Fruit fly (Drosophila melanogaster) whole organism, embryonic: Measurements from ENCODE around the gene phtm.
A peak's percentile ranks its signal among the peaks of the same experiment; 100 is the strongest.

Source experiments
- B-H2 ChIP-seq: fragments of 200-800 bp; sonication (Bioruptor generic); optimal IDR thresholded peaks from 2 replicates; lab custom pipeline; 2018; ENCODE audit warnings: missing biosample characterization, mild to moderate bottlenecking, missing genetic modification characterization
- CG12219 ChIP-seq: fragments of 200-800 bp; sonication (Bioruptor generic); optimal IDR thresholded peaks from 3 replicates; lab custom pipeline; 2018; ENCODE audit warnings: missing biosample characterization, mild to moderate bottlenecking, missing genetic modification characterization
- CG12391 ChIP-seq: fragments of 200-800 bp; sonication (Bioruptor generic); optimal IDR thresholded peaks from 3 replicates; lab custom pipeline; 2018; ENCODE audit warnings: missing biosample characterization, mild to moderate bottlenecking, missing genetic modification characterization, moderate library complexity
- CG12659 ChIP-seq: fragments of 200-800 bp; sonication (Bioruptor generic); optimal IDR thresholded peaks from 3 replicates; lab custom pipeline; 2017; ENCODE audit warnings: mild to moderate bottlenecking, missing biosample characterization, missing genetic modification reagents, missing genetic modification characterization
- CG13775 ChIP-seq: fragments of 200-800 bp; sonication (Bioruptor generic); optimal IDR thresholded peaks from 3 replicates; lab custom pipeline; 2017; ENCODE audit warnings: missing biosample characterization, mild to moderate bottlenecking, missing genetic modification characterization
- CG15479 ChIP-seq: fragments of 200-800 bp; sonication (Bioruptor generic); optimal IDR thresholded peaks from 3 replicates; lab custom pipeline; 2019; ENCODE audit warnings: missing biosample characterization, mild to moderate bottlenecking, missing genetic modification characterization, moderate library complexity
- CG15514 ChIP-seq: fragments of 200-800 bp; sonication (Bioruptor generic); optimal IDR thresholded peaks from 3 replicates; lab custom pipeline; 2017; ENCODE audit warnings: missing biosample characterization, missing genetic modification characterization, mild to moderate bottlenecking, moderate library complexity, missing genetic modification reagents
- CG16813 ChIP-seq: fragments of 200-800 bp; sonication (Bioruptor generic); IDR thresholded peaks from 3 replicates; pipeline ENCODE4 v1.3.6; 2022; ENCODE audit warnings: missing biosample characterization, missing genetic modification characterization; ENCODE audit not compliant: partially characterized antibody
- CG17385 ChIP-seq: fragments of 200-800 bp; sonication (Bioruptor generic); optimal IDR thresholded peaks from 3 replicates; lab custom pipeline; 2018; ENCODE audit warnings: missing biosample characterization, mild to moderate bottlenecking, missing genetic modification characterization
- CG17829 ChIP-seq: fragments of 200-800 bp; optimal IDR thresholded peaks from 2 replicates; lab custom pipeline; 2019; ENCODE audit warnings: missing biosample characterization, mild to moderate bottlenecking, missing genetic modification characterization, moderate library complexity
- CG18262 ChIP-seq: fragments of 200-800 bp; optimal IDR thresholded peaks from 3 replicates; lab custom pipeline; 2019; ENCODE audit warnings: missing biosample characterization, mild to moderate bottlenecking, missing genetic modification characterization, moderate library complexity
- CG1832 ChIP-seq: fragments of 200-800 bp; sonication (Bioruptor generic); optimal IDR thresholded peaks from 2 replicates; lab custom pipeline; 2017; ENCODE audit warnings: missing biosample characterization, mild to moderate bottlenecking, missing genetic modification characterization, inconsistent platforms
- CG18619 ChIP-seq: fragments of 200-800 bp; sonication (Bioruptor generic); optimal IDR thresholded peaks from 3 replicates; lab custom pipeline; 2017; ENCODE audit warnings: missing biosample characterization, mild to moderate bottlenecking, missing genetic modification characterization
- CG2199 ChIP-seq: fragments of 200-800 bp; sonication (Bioruptor generic); IDR thresholded peaks from 3 replicates; pipeline ENCODE4 v1.3.6; 2022; ENCODE audit warnings: missing biosample characterization, missing genetic modification characterization
- CG2678 ChIP-seq: fragments of 200-800 bp; sonication (Bioruptor generic); optimal IDR thresholded peaks from 3 replicates; lab custom pipeline; 2019; ENCODE audit warnings: missing biosample characterization, mild to moderate bottlenecking, missing genetic modification characterization, moderate library complexity
- CG2712 ChIP-seq: fragments of 200-800 bp; optimal IDR thresholded peaks from 3 replicates; lab custom pipeline; 2019; ENCODE audit warnings: missing biosample characterization, mild to moderate bottlenecking, missing genetic modification characterization, moderate library complexity
- CG30020 ChIP-seq: fragments of 200-800 bp; optimal IDR thresholded peaks from 2 replicates; lab custom pipeline; 2019; ENCODE audit warnings: missing biosample characterization, mild to moderate bottlenecking, missing genetic modification characterization, moderate library complexity
- CG34224 ChIP-seq: fragments of 200-800 bp; sonication (Bioruptor generic); IDR thresholded peaks from 3 replicates; pipeline ENCODE4 v1.3.6; 2022; ENCODE audit warnings: missing biosample characterization, missing genetic modification characterization; ENCODE audit not compliant: partially characterized antibody
- CG4328 ChIP-seq: fragments of 200-800 bp; sonication (Bioruptor generic); optimal IDR thresholded peaks from 3 replicates; lab custom pipeline; 2017; ENCODE audit warnings: missing biosample characterization, missing genetic modification reagents, missing genetic modification characterization
- CG4820 ChIP-seq: fragments of 200-800 bp; sonication (Bioruptor generic); optimal IDR thresholded peaks from 3 replicates; lab custom pipeline; 2016; ENCODE audit warnings: missing biosample characterization, missing genetic modification characterization
- CG5180 ChIP-seq: fragments of 200-800 bp; sonication (Bioruptor generic); optimal IDR thresholded peaks from 3 replicates; lab custom pipeline; 2017; ENCODE audit warnings: missing biosample characterization, missing genetic modification characterization, mild to moderate bottlenecking, moderate library complexity, missing genetic modification reagents
- CG6765 ChIP-seq: fragments of 200-800 bp; sonication (Bioruptor generic); optimal IDR thresholded peaks from 3 replicates; lab custom pipeline; 2017; ENCODE audit warnings: missing biosample characterization, mild to moderate bottlenecking, missing genetic modification characterization
- CG6813 ChIP-seq: fragments of 200-800 bp; sonication (Bioruptor generic); optimal IDR thresholded peaks from 2 replicates; lab custom pipeline; 2017; ENCODE audit warnings: missing biosample characterization, missing genetic modification characterization, mild to moderate bottlenecking, moderate library complexity, missing genetic modification reagents
- CG7556 ChIP-seq: fragments of 200-800 bp; sonication (Bioruptor generic); optimal IDR thresholded peaks from 2 replicates; lab custom pipeline; 2017; ENCODE audit warnings: missing biosample characterization, mild to moderate bottlenecking, missing genetic modification characterization
- CG7786 ChIP-seq: fragments of 200-800 bp; sonication (Bioruptor generic); optimal IDR thresholded peaks from 2 replicates; lab custom pipeline; 2016; ENCODE audit warnings: missing biosample characterization, missing genetic modification characterization
- CkIIα-i1 ChIP-seq: fragments of 200-800 bp; sonication (Bioruptor generic); IDR thresholded peaks from 2 replicates; pipeline ENCODE4 v1.3.6; 2022; ENCODE audit warnings: missing biosample characterization, missing genetic modification characterization
- CoRest ChIP-seq: fragments of 200-800 bp; sonication (Bioruptor generic); optimal IDR thresholded peaks from 3 replicates; lab custom pipeline; 2018; ENCODE audit warnings: missing biosample characterization, mild to moderate bottlenecking, missing genetic modification characterization, moderate library complexity
- Dek ChIP-seq: fragments of 200-800 bp; sonication (Bioruptor generic); optimal IDR thresholded peaks from 3 replicates; lab custom pipeline; 2019; ENCODE audit warnings: missing biosample characterization, mild to moderate bottlenecking, missing genetic modification characterization, moderate library complexity
- E2f2 ChIP-seq: fragments of 200-800 bp; sonication (Bioruptor generic); IDR thresholded peaks from 2 replicates; pipeline ENCODE4 v1.3.6; 2022; ENCODE audit warnings: missing biosample characterization, missing genetic modification characterization
- Gsc ChIP-seq: fragments of 200-800 bp; sonication (Bioruptor generic); IDR thresholded peaks from 2 replicates; pipeline ENCODE4 v1.3.6; 2022; ENCODE audit warnings: missing biosample characterization, missing genetic modification characterization
- Hmr ChIP-seq: fragments of 200-800 bp; sonication (Bioruptor generic); optimal IDR thresholded peaks from 3 replicates; lab custom pipeline; 2017; ENCODE audit warnings: mild to moderate bottlenecking, missing biosample characterization, missing genetic modification reagents, missing genetic modification characterization
- MESR4 ChIP-seq: fragments of 200-800 bp; sonication (Bioruptor generic); optimal IDR thresholded peaks from 2 replicates; lab custom pipeline; 2018; ENCODE audit warnings: missing biosample characterization, mild to moderate bottlenecking, missing genetic modification characterization, moderate library complexity
- NC2α ChIP-seq: fragments of 200-800 bp; sonication (Bioruptor generic); optimal IDR thresholded peaks from 2 replicates; lab custom pipeline; 2016; ENCODE audit warnings: missing biosample characterization, missing genetic modification characterization
- NfI ChIP-seq: fragments of 200-800 bp; sonication (Bioruptor generic); optimal IDR thresholded peaks from 3 replicates; lab custom pipeline; 2018; ENCODE audit warnings: missing biosample characterization, mild to moderate bottlenecking, missing genetic modification characterization, moderate library complexity
- YL-1 ChIP-seq: fragments of 200-800 bp; sonication (Bioruptor generic); optimal IDR thresholded peaks from 3 replicates; lab custom pipeline; 2017; ENCODE audit warnings: missing biosample characterization, mild to moderate bottlenecking, missing genetic modification characterization
- bsh ChIP-seq, 2 experiments: fragments of 200-800 bp; sonication (Bioruptor generic); optimal IDR thresholded peaks; 2 replicates each; lab custom pipeline; 2017 to 2018; ENCODE audit warnings: mild to moderate bottlenecking in 2 of 2, missing biosample characterization in 2 of 2, missing genetic modification characterization in 2 of 2, moderate library complexity in 1 of 2
- cad ChIP-seq: fragments of >200 bp; optimal IDR thresholded peaks from 2 replicates; lab custom pipeline; 2017; ENCODE audit warnings: missing biosample characterization, missing genetic modification characterization
- chinmo ChIP-seq: fragments of 200-800 bp; sonication (Bioruptor generic); IDR thresholded peaks from 4 replicates; pipeline ENCODE4 v1.3.6; 2022; ENCODE audit warnings: missing biosample characterization, missing genetic modification characterization; ENCODE audit not compliant: partially characterized antibody
- cwo ChIP-seq: fragments of 200-800 bp; sonication (Bioruptor generic); optimal IDR thresholded peaks from 3 replicates; lab custom pipeline; 2017; ENCODE audit warnings: missing biosample characterization, missing genetic modification characterization, mild to moderate bottlenecking, moderate library complexity, missing genetic modification reagents
- esg ChIP-seq: fragments of 200-800 bp; sonication (Bioruptor generic); conservative IDR thresholded peaks from 2 replicates; pipeline ENCODE4 v1.3.6; 2022; ENCODE audit warnings: missing biosample characterization, missing genetic modification characterization
- eve ChIP-seq, 2 experiments: fragments of >200 bp; optimal IDR thresholded peaks; 2 replicates each; lab custom pipeline; 2017; ENCODE audit warnings: missing biosample characterization in 2 of 2, missing genetic modification characterization in 2 of 2
- grau ChIP-seq: fragments of 200-800 bp; optimal IDR thresholded peaks from 3 replicates; lab custom pipeline; 2019; ENCODE audit warnings: missing biosample characterization, mild to moderate bottlenecking, missing genetic modification characterization, moderate library complexity
- h ChIP-seq: fragments of >200 bp; optimal IDR thresholded peaks from 2 replicates; lab custom pipeline; 2017
- ind ChIP-seq: fragments of 200-800 bp; sonication (Bioruptor generic); optimal IDR thresholded peaks from 3 replicates; lab custom pipeline; 2016; ENCODE audit warnings: missing biosample characterization, missing genetic modification characterization
- nmo ChIP-seq: fragments of 200-800 bp; sonication (Bioruptor generic); optimal IDR thresholded peaks from 2 replicates; lab custom pipeline; 2018; ENCODE audit warnings: missing biosample characterization, mild to moderate bottlenecking, missing genetic modification characterization, moderate library complexity
- pum ChIP-seq: fragments of 200-800 bp; sonication (Bioruptor generic); optimal IDR thresholded peaks from 2 replicates; lab custom pipeline; 2016; ENCODE audit warnings: missing biosample characterization, missing genetic modification characterization
- pzg ChIP-seq: fragments of 200-800 bp; sonication (Bioruptor generic); optimal IDR thresholded peaks from 3 replicates; lab custom pipeline; 2018; ENCODE audit warnings: missing biosample characterization, mild to moderate bottlenecking, missing genetic modification characterization, moderate library complexity
- sens ChIP-seq: fragments of 200-800 bp; sonication (Bioruptor generic); peaks from one replicate; lab custom pipeline; 2016; ENCODE audit warnings: missing biosample characterization, missing genetic modification characterization
- tll ChIP-seq, 2 experiments: fragments of 200-800 bp in 1 of 2; fragments of >200 bp in 1 of 2; sonication (Bioruptor generic) in 1 of 2; optimal IDR thresholded peaks; 2 replicates each; lab custom pipeline; 2017 to 2019; ENCODE audit warnings: missing biosample characterization in 2 of 2, missing genetic modification characterization in 2 of 2, mild to moderate bottlenecking in 1 of 2, moderate library complexity in 1 of 2

The phtm gene

dm6 chrX:18657502-18657947 is 28.0 kb upstream of the phtm start, which contains the start of gene fu (continued):
- no peak for TF ChIP-seq B-H2
- no peak for TF ChIP-seq CG6813 (GFP tag; lab: Kevin White, UChicago)
- TF ChIP-seq CoRest: peak; percentile 51
- TF ChIP-seq CG16813 (GFP tag; lab: Robert Waterston, UW): no peak
- peak; percentile 0 for TF ChIP-seq CG30020
- TF ChIP-seq nmo (GFP tag; lab: Kevin White, UChicago): peak; percentile 13
- TF ChIP-seq CG2712 (tag; lab: Kevin White, UChicago): peak; percentile 52
- peak; percentile 5 for TF ChIP-seq CG4820 (GFP tag; lab: Kevin White, UChicago)
- TF ChIP-seq CG15479 (GFP tag; lab: Kevin White, UChicago): no peak
- peak; percentile 89 for TF ChIP-seq MESR4 (GFP tag; lab: Kevin White, UChicago)
- no peak for TF ChIP-seq esg
- peak; percentile 61 for TF ChIP-seq CG2678
- peak; percentile 47 for TF ChIP-seq CG12391 (tag; lab: Kevin White, UChicago)
- no peak for TF ChIP-seq cad (GFP tag; lab: Kevin White, UChicago)
- TF ChIP-seq CG5180 (GFP tag; lab: Kevin White, UChicago): peak; percentile 14
- no peak for TF ChIP-seq pum (GFP tag; lab: Kevin White, UChicago)
- TF ChIP-seq CkIIα-i1 (GFP tag; lab: Robert Waterston, UW): no peak
- TF ChIP-seq CG34224 (GFP tag; lab: Robert Waterston, UW): no peak
- peak in 1 of 2 experiments; percentile 39 for TF ChIP-seq tll (GFP tag; optimal IDR thresholded peaks at IDR 0.05; lab: Kevin White, UChicago)
- 0 out of 4 replicates have a peak, but pooled peaks have one; percentile 51 for TF ChIP-seq chinmo (GFP tag; lab: Robert Waterston, UW)
- peak; percentile 8 for TF ChIP-seq CG12219 (GFP tag; lab: Kevin White, UChicago)
- peak; percentile 34 for TF ChIP-seq CG15514 (GFP tag; lab: Kevin White, UChicago)
- TF ChIP-seq CG13775 (GFP tag; lab: Kevin White, UChicago): peak; percentile 30
- peak; percentile 13 for TF ChIP-seq ind (GFP tag; lab: Kevin White, UChicago)
- no peak for TF ChIP-seq eve (GFP tag; optimal IDR thresholded peaks at IDR 0.05; lab: Kevin White, UChicago)
- peak; percentile 14 for TF ChIP-seq Dek (tag; lab: Kevin White, UChicago)
- no peak for TF ChIP-seq h
- peak; percentile 11 for TF ChIP-seq CG18262 (tag; lab: Kevin White, UChicago)
- TF ChIP-seq NC2α (GFP tag; lab: Kevin White, UChicago): no peak
- peak; percentile 2 for TF ChIP-seq YL-1 (GFP tag; lab: Kevin White, UChicago)
- peak; percentile 22 for TF ChIP-seq CG17829 (tag; lab: Kevin White, UChicago)
- peak; percentile 45 for TF ChIP-seq grau (tag; lab: Kevin White, UChicago)
- peak; percentile 27 for TF ChIP-seq CG7556 (GFP tag; lab: Kevin White, UChicago)
- TF ChIP-seq CG2199 (GFP tag; lab: Robert Waterston, UW): no peak
- peak; percentile 28 for TF ChIP-seq CG17385 (GFP tag; lab: Kevin White, UChicago)
- TF ChIP-seq Gsc (GFP tag; lab: Robert Waterston, UW): no peak
- TF ChIP-seq cwo (GFP tag; lab: Kevin White, UChicago): no peak
- peak; percentile 22 for TF ChIP-seq CG4328 (GFP tag; lab: Kevin White, UChicago)
- TF ChIP-seq CG6765 (GFP tag; lab: Kevin White, UChicago): peak; percentile 56
- peak in 1 of 2 experiments; percentile 14 for TF ChIP-seq bsh (GFP tag; optimal IDR thresholded peaks at IDR 0.05; lab: Kevin White, UChicago)
- peak; percentile 43 for TF ChIP-seq NfI (GFP tag; lab: Kevin White, UChicago)
- peak; percentile 44 for TF ChIP-seq CG12659 (GFP tag; lab: Kevin White, UChicago)
- TF ChIP-seq E2f2 (GFP tag; lab: Robert Waterston, UW): no peak
- no peak for TF ChIP-seq CG7786 (GFP tag; lab: Kevin White, UChicago)
- no peak for TF ChIP-seq CG1832 (GFP tag; lab: Kevin White, UChicago)
- TF ChIP-seq Hmr (GFP tag; lab: Kevin White, UChicago): peak; percentile 55
- peak; percentile 60 for TF ChIP-seq sens (GFP tag; lab: Kevin White, UChicago)
- TF ChIP-seq CG18619 (GFP tag; lab: Kevin White, UChicago): no peak
- TF ChIP-seq pzg: peak; percentile 36
